Fruit fly (Drosophila melanogaster) Kc167 (cell line): ENCODE results near the gene Syx1A.

Experiments
- Myc ChIP-seq: fragments of >200 bp; optimal IDR thresholded peaks from 2 replicates; lab custom pipeline; 2017; ENCODE audit warnings: missing external identifiers
- h ChIP-seq: fragments of >200 bp; optimal IDR thresholded peaks from 3 replicates; lab custom pipeline; 2018; ENCODE audit warnings: missing external identifiers
- insv ChIP-seq: fragments of >200 bp; optimal IDR thresholded peaks from 3 replicates; lab custom pipeline; 2018; ENCODE audit warnings: missing external identifiers
- psq ChIP-seq: fragments of >200 bp; optimal IDR thresholded peaks from 2 replicates; lab custom pipeline; 2017; ENCODE audit warnings: missing external identifiers
- ttk ChIP-seq: sonication (Bioruptor generic); optimal IDR thresholded peaks from 2 replicates; lab custom pipeline; 2017; ENCODE audit warnings: missing external identifiers

DNA sequence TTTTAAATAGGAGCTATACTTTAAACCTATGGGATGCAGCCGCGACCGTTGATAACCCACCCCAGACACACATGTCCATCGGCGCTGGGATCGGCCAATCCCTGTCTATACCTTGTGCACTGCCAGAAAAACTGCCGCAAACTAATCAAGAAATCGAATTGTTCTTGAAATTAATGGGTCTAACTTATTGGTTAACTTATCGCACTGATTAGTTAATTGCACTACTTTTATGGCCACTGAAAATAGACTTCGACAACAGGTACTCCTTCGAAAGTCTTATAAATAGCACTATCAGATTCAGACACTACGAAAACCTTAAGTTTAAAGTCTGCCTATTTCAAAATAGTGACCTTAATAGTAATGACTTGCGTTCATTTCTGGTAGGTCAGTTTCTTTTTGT is 10.6 kb upstream of the Syx1A start, which contains the start of gene CG13607:
- TF ChIP-seq Myc (no peak), psq (lab: Kevin White, UChicago) (no peak), ttk (lab: Kevin White, UChicago) (no peak), h (no peak), insv (lab: Kevin White, UChicago) (no peak)
